Fruit fly (Drosophila melanogaster): ENCODE results near the gene CG8833.
A peak's percentile ranks its signal among the peaks of the same experiment; 100 is the strongest.

Gene CG8833

dm6 chr3L:13911649-13912260 lies 17.0 kb downstream of the CG8833 start (continued):
- peak; percentile 47 for TF ChIP-seq CG15601 (tag; optimal IDR thresholded peaks at IDR 0.05)
- peak; percentile 51 for TF ChIP-seq CG3281 (GFP tag; optimal IDR thresholded peaks at IDR 0.05)
- no peak for TF ChIP-seq cas (GFP tag; IDR thresholded peaks at IDR 0.05)
- TF ChIP-seq Hr3 (GFP tag; optimal IDR thresholded peaks at IDR 0.05): peak; percentile 75
- peak; percentile 66 for TF ChIP-seq NfI (GFP tag; optimal IDR thresholded peaks at IDR 0.05)
- no peak for TF ChIP-seq wdn (GFP tag; IDR thresholded peaks at IDR 0.05)
- TF ChIP-seq CG18619 (GFP tag; optimal IDR thresholded peaks at IDR 0.05): peak; percentile 68
- 0 out of 2 replicates have a peak, but pooled peaks have one; percentile 5 for TF ChIP-seq al (GFP tag; IDR thresholded peaks at IDR 0.05)
- no peak for TF ChIP-seq TFAM (GFP tag; optimal IDR thresholded peaks at IDR 0.05)
- TF ChIP-seq chinmo (GFP tag; IDR thresholded peaks at IDR 0.05; ENCODE audit: partially characterized antibody): 0 out of 4 replicates have a peak, but pooled peaks have one; percentile 22
- TF ChIP-seq CG7556 (GFP tag; optimal IDR thresholded peaks at IDR 0.05): peak; percentile 81
- peak; percentile 43 for TF ChIP-seq Nf-YB (GFP tag; optimal IDR thresholded peaks at IDR 0.05)
- peak; percentile 83 for TF ChIP-seq Oli (tag; optimal IDR thresholded peaks at IDR 0.05)
- no peak for TF ChIP-seq mld (GFP tag; IDR thresholded peaks at IDR 0.05; ENCODE audit: partially characterized antibody)
- peak; percentile 68; the same call in 1 of the 2 replicates for TF ChIP-seq stc (GFP tag; IDR thresholded peaks at IDR 0.05)
- TF ChIP-seq run (tag; optimal IDR thresholded peaks at IDR 0.05): peak; percentile 2
- TF ChIP-seq grau (tag; optimal IDR thresholded peaks at IDR 0.05): peak; percentile 78
- TF ChIP-seq CG12942 (GFP tag; optimal IDR thresholded peaks at IDR 0.05): peak; percentile 23
- peak; percentile 51 for TF ChIP-seq sisA (GFP tag; IDR thresholded peaks at IDR 0.05)
- TF ChIP-seq CG15269 (tag; optimal IDR thresholded peaks at IDR 0.05): peak; percentile 81
- TF ChIP-seq HLHmδ (GFP tag; optimal IDR thresholded peaks at IDR 0.05): no peak
- peak; percentile 36 for TF ChIP-seq Chrac-16 (GFP tag; optimal IDR thresholded peaks at IDR 0.05)
- TF ChIP-seq Deaf1 (tag; optimal IDR thresholded peaks at IDR 0.05): peak; percentile 29
- TF ChIP-seq ham (GFP tag; IDR thresholded peaks at IDR 0.05): no peak
- peak; percentile 71 for TF ChIP-seq sens (GFP tag)
- peak; percentile 51 for TF ChIP-seq nerfin-1 (tag; optimal IDR thresholded peaks at IDR 0.05)
- no peak for TF ChIP-seq hkb (optimal IDR thresholded peaks at IDR 0.05)
- peak; percentile 63 for TF ChIP-seq hkb (GFP tag; IDR thresholded peaks at IDR 0.05)
- TF ChIP-seq CG6254 (GFP tag; optimal IDR thresholded peaks at IDR 0.05): peak; percentile 31
- peak; percentile 70 for TF ChIP-seq slbo (GFP tag; IDR thresholded peaks at IDR 0.05)
- TF ChIP-seq gsb-n (tag; optimal IDR thresholded peaks at IDR 0.05): peak; percentile 51
- TF ChIP-seq so (GFP tag; IDR thresholded peaks at IDR 0.05): peak; percentile 77; the same call in 1 of the 3 replicates
- TF ChIP-seq gro (GFP tag; optimal IDR thresholded peaks at IDR 0.05): no peak
- no peak for TF ChIP-seq repo (GFP tag; optimal IDR thresholded peaks at IDR 0.05)
- TF ChIP-seq CG4730 (GFP tag; IDR thresholded peaks at IDR 0.05): peak; percentile 41; the same call in 1 of the 2 replicates
- peak; percentile 57 for TF ChIP-seq CG14014 (GFP tag; IDR thresholded peaks at IDR 0.05)
- peak; percentile 81 for TF ChIP-seq CoRest (tag; optimal IDR thresholded peaks at IDR 0.05)
- peak; percentile 47; the same call in 1 of the 2 replicates for TF ChIP-seq E2f2 (GFP tag; IDR thresholded peaks at IDR 0.05)
- peak; percentile 55 for TF ChIP-seq CG1233 (GFP tag; optimal IDR thresholded peaks at IDR 0.05)
- peak; percentile 44 for TF ChIP-seq fd3F (GFP tag; optimal IDR thresholded peaks at IDR 0.05)
- no peak for TF ChIP-seq pum (GFP tag; optimal IDR thresholded peaks at IDR 0.05)
- TF ChIP-seq Ets97D (GFP tag; optimal IDR thresholded peaks at IDR 0.05): no peak
- TF ChIP-seq CG12104 (GFP tag; optimal IDR thresholded peaks at IDR 0.05): peak; percentile 26
- peak; percentile 50 for TF ChIP-seq CG15514 (GFP tag; optimal IDR thresholded peaks at IDR 0.05)
- TF ChIP-seq CG34422 (GFP tag; IDR thresholded peaks at IDR 0.05): peak; percentile 61; the same call in 1 of the 3 replicates
- peak; percentile 79 for TF ChIP-seq esg (GFP tag; conservative IDR thresholded peaks at IDR 0.05)
- peak; percentile 82 for TF ChIP-seq Sox102F (GFP tag; optimal IDR thresholded peaks at IDR 0.05)
- peak; percentile 70 for TF ChIP-seq CG17829 (tag; optimal IDR thresholded peaks at IDR 0.05)
- peak; percentile 87 for TF ChIP-seq dmrt99B (tag; optimal IDR thresholded peaks at IDR 0.05)
- peak; percentile 40 for TF ChIP-seq D19A (tag; optimal IDR thresholded peaks at IDR 0.05)

Measured in whole organism, embryonic.